Comparison of ENCODE assay signal across 4 fruit fly cellular contexts in the genomic region with DNA sequence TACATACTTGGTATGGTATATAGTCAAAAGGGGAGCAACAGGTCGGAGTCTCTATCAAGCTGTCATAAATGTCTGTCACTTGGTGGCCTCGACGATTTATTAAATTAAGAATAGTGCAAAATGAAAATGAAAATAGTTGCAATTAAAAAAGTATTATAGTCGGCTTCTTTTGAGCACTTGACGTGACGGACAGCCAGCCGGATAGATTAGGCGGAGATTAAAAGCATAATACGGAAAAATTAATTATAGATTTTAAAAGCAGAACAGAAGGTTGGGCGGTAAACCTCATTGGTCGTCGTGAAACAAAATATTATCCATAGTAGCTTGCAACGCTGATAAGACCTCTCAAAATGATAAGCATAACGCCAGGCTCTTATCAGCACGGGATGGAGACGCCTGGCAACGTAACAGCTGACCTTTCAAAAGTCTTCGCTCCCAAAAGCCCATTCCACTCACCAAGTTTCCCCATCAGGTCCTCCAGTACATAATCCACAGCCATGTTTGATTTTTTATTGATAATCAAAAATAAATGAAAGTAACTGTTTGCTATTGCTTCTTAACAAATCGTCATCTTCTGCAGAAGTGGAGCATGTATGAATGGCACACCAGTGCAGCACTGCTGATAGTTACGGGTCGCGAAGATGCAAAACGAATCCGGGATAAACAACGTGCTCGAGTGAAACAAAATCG.
TF ChIP-seq lines count a peak whose summit lies in the region.

No protein-coding gene starts in this region.

- no peak for TF ChIP-seq CTCF in whole organism, embryonic (GFP tag; optimal IDR thresholded peaks at IDR 0.05; lab: Kevin White, UChicago)

TF ChIP-seq in whole organism, adult, 20 proteins besides CTCF, POLR2A, EP300 and RAD21:
- TF ChIP-seq Clk (GFP tag; optimal IDR thresholded peaks at IDR 0.05; lab: Kevin White, UChicago): no peak
- TF ChIP-seq CG14711 (tag; optimal IDR thresholded peaks at IDR 0.05; lab: Kevin White, UChicago): no peak
- TF ChIP-seq bab1 (GFP tag; optimal IDR thresholded peaks at IDR 0.05; lab: Kevin White, UChicago): peak; percentile 7
- TF ChIP-seq kay (GFP tag; lab: Kevin White, UChicago; ENCODE audit: borderline replicate concordance): no peak
- peak; percentile 25 for TF ChIP-seq tj (GFP tag; optimal IDR thresholded peaks at IDR 0.05; lab: Kevin White, UChicago)
- no peak for TF ChIP-seq cic (GFP tag; optimal IDR thresholded peaks at IDR 0.05; lab: Kevin White, UChicago)
- no peak for TF ChIP-seq CG11617 (GFP tag; optimal IDR thresholded peaks at IDR 0.05; lab: Kevin White, UChicago)
- no peak for TF ChIP-seq CG7045 (GFP tag; optimal IDR thresholded peaks at IDR 0.05; lab: Kevin White, UChicago)
- TF ChIP-seq ovo (GFP tag; optimal IDR thresholded peaks at IDR 0.05; lab: Kevin White, UChicago): peak; percentile 47
- TF ChIP-seq pad (GFP tag; optimal IDR thresholded peaks at IDR 0.05; lab: Kevin White, UChicago): peak; percentile 14

TF ChIP-seq in whole organism, embryonic, 481 proteins besides CTCF, POLR2A, EP300 and RAD21 (continues in another document):
- TF ChIP-seq Nf-YC (tag; optimal IDR thresholded peaks at IDR 0.05; lab: Kevin White, UChicago): peak; percentile 38
- peak; percentile 41 for TF ChIP-seq HmgZ (tag; optimal IDR thresholded peaks at IDR 0.05; lab: Kevin White, UChicago)
- peak in 1 of 2 experiments; percentile 63 for TF ChIP-seq Hr78 (GFP tag; optimal IDR thresholded peaks at IDR 0.05; lab: Kevin White, UChicago)
- TF ChIP-seq nom (GFP tag; optimal IDR thresholded peaks at IDR 0.05; lab: Kevin White, UChicago): no peak
- TF ChIP-seq Ets65A (GFP tag; lab: Kevin White, UChicago): peak; percentile 23
- no peak for TF ChIP-seq Doc2 (GFP tag; IDR thresholded peaks at IDR 0.05; lab: Robert Waterston, UW)
- TF ChIP-seq CG18262 (tag; optimal IDR thresholded peaks at IDR 0.05; lab: Kevin White, UChicago): no peak
- peak; percentile 12 for TF ChIP-seq mirr (GFP tag; optimal IDR thresholded peaks at IDR 0.05; lab: Kevin White, UChicago)
- peak; percentile 0 for TF ChIP-seq Fer1 (GFP tag; optimal IDR thresholded peaks at IDR 0.05; lab: Kevin White, UChicago)
- TF ChIP-seq Pdp1 (GFP tag; optimal IDR thresholded peaks at IDR 0.05; lab: Kevin White, UChicago): peak in 1 of 2 experiments; percentile 68
- no peak for TF ChIP-seq bbx (GFP tag; IDR thresholded peaks at IDR 0.05; lab: Robert Waterston, UW; ENCODE audit: partially characterized antibody)
- TF ChIP-seq CG14965 (GFP tag; optimal IDR thresholded peaks at IDR 0.05; lab: Kevin White, UChicago; ENCODE audit: borderline replicate concordance): no peak
- no peak for TF ChIP-seq CG9876 (GFP tag; optimal IDR thresholded peaks at IDR 0.05; lab: Kevin White, UChicago)
- peak; percentile 58 for TF ChIP-seq sug (tag; optimal IDR thresholded peaks at IDR 0.05; lab: Kevin White, UChicago)
- peak; percentile 48 for TF ChIP-seq Atf6 (GFP tag; IDR thresholded peaks at IDR 0.05; lab: Robert Waterston, UW)
- peak; percentile 23 for TF ChIP-seq CG12769 (tag; optimal IDR thresholded peaks at IDR 0.05; lab: Kevin White, UChicago)
- TF ChIP-seq dysf (GFP tag; IDR thresholded peaks at IDR 0.05; lab: Robert Waterston, UW): 0 out of 3 replicates have a peak, but pooled peaks have one; percentile 34
- TF ChIP-seq CG30020 (tag; optimal IDR thresholded peaks at IDR 0.05; lab: Kevin White, UChicago): no peak
- no peak for TF ChIP-seq CG10979 (tag; optimal IDR thresholded peaks at IDR 0.05; lab: Kevin White, UChicago)
- TF ChIP-seq CG18764 (GFP tag; optimal IDR thresholded peaks at IDR 0.05; lab: Kevin White, UChicago): no peak
- TF ChIP-seq Jarid2 (GFP tag; optimal IDR thresholded peaks at IDR 0.05; lab: Kevin White, UChicago): peak; percentile 77
- TF ChIP-seq CG10543 (GFP tag; optimal IDR thresholded peaks at IDR 0.05; lab: Kevin White, UChicago): peak; percentile 32
- TF ChIP-seq CG34376 (GFP tag; optimal IDR thresholded peaks at IDR 0.05; lab: Kevin White, UChicago): peak; percentile 69
- TF ChIP-seq grn (GFP tag; optimal IDR thresholded peaks at IDR 0.05; lab: Kevin White, UChicago): peak; percentile 45

TF ChIP-seq in whole organism, prepupa, 60 proteins besides CTCF, POLR2A, EP300 and RAD21:
- TF ChIP-seq vri (GFP tag; optimal IDR thresholded peaks at IDR 0.05; lab: Kevin White, UChicago) (peak; percentile 17), CG6792 (GFP tag; optimal IDR thresholded peaks at IDR 0.05; lab: Kevin White, UChicago) (no peak), svp (GFP tag; lab: Kevin White, UChicago) (peak; percentile 92), Met (GFP tag; optimal IDR thresholded peaks at IDR 0.05; lab: Kevin White, UChicago) (no peak), topi (GFP tag; optimal IDR thresholded peaks at IDR 0.05; lab: Kevin White, UChicago) (no peak), CG3919 (GFP tag; optimal IDR thresholded peaks at IDR 0.05; lab: Kevin White, UChicago) (no peak), Ets21C (GFP tag; optimal IDR thresholded peaks at IDR 0.05; lab: Kevin White, UChicago) (no peak), Sox15 (GFP tag; optimal IDR thresholded peaks at IDR 0.05; lab: Kevin White, UChicago) (no peak), CG8319 (GFP tag; optimal IDR thresholded peaks at IDR 0.05; lab: Kevin White, UChicago) (no peak), CG8119 (GFP tag; IDR thresholded peaks at IDR 0.05; lab: Robert Waterston, UW) (no peak), Eip78C (GFP tag; lab: Kevin White, UChicago) (peak; percentile 50), CG11294 (GFP tag; IDR thresholded peaks at IDR 0.05; lab: Robert Waterston, UW) (no peak), CG6163 (GFP tag; IDR thresholded peaks at IDR 0.05; lab: Robert Waterston, UW) (0 out of 3 replicates have a peak, but pooled peaks have one; percentile 20), Sox14 (GFP tag; optimal IDR thresholded peaks at IDR 0.05; lab: Kevin White, UChicago) (no peak), CG8632 (GFP tag; optimal IDR thresholded peaks at IDR 0.05; lab: Kevin White, UChicago) (no peak), Blimp-1 (GFP tag; optimal IDR thresholded peaks at IDR 0.05; lab: Kevin White, UChicago) (no peak), CG6808 (GFP tag; optimal IDR thresholded peaks at IDR 0.05; lab: Kevin White, UChicago) (no peak), spab (GFP tag; optimal IDR thresholded peaks at IDR 0.05; lab: Kevin White, UChicago) (no peak)
TF ChIP-seq in whole organism, prepupa: peak in this region for 4.

TF ChIP-seq in whole organism, pupa, 21 proteins besides CTCF, POLR2A, EP300 and RAD21:
- TF ChIP-seq CG32121 (GFP tag; IDR thresholded peaks at IDR 0.05; lab: Robert Waterston, UW): no peak
- no peak for TF ChIP-seq CG14655 (GFP tag; optimal IDR thresholded peaks at IDR 0.05; lab: Kevin White, UChicago)
- no peak for TF ChIP-seq Snoo (tag; optimal IDR thresholded peaks at IDR 0.05; lab: Kevin White, UChicago)
- no peak for TF ChIP-seq Pif1A (GFP tag; optimal IDR thresholded peaks at IDR 0.05; lab: Kevin White, UChicago)
- no peak for TF ChIP-seq CG34367 (tag; optimal IDR thresholded peaks at IDR 0.05; lab: Kevin White, UChicago)
- no peak for TF ChIP-seq CG9948 (tag; optimal IDR thresholded peaks at IDR 0.05; lab: Kevin White, UChicago)
- peak; percentile 41 for TF ChIP-seq EcR (GFP tag; optimal IDR thresholded peaks at IDR 0.05; lab: Kevin White, UChicago)
- no peak for TF ChIP-seq CG12605 (GFP tag; IDR thresholded peaks at IDR 0.05; lab: Robert Waterston, UW)
